Worm (Caenorhabditis elegans) whole organism, L4 larva: ENCODE data around the gene algn-12.

Experiments
- D1046.2 ChIP-seq: fragments of 200-800 bp; sonication (Bioruptor generic); IDR thresholded peaks from 2 replicates; pipeline ENCODE4 v1.3.6; 2022; ENCODE audit warnings: missing genetic modification characterization, missing compliant biosample characterization
- F26F4.8 ChIP-seq: fragments of 200-800 bp; sonication (Bioruptor generic); conservative IDR thresholded peaks from 2 replicates; pipeline ENCODE4 v1.3.6; 2022; ENCODE audit warnings: missing genetic modification characterization, missing compliant biosample characterization
- F44E2.7 ChIP-seq: fragments of 200-800 bp; sonication (Bioruptor generic); IDR thresholded peaks from 2 replicates; pipeline ENCODE4 v2.1.2; 2022; ENCODE audit warnings: missing genetic modification characterization, missing compliant biosample characterization
- T26A8.4 ChIP-seq: fragments of 200-800 bp; sonication (Bioruptor generic); IDR thresholded peaks from 2 replicates; pipeline ENCODE4 v1.3.6; 2022; ENCODE audit warnings: missing genetic modification characterization, missing compliant biosample characterization
- Y48G9A.11 ChIP-seq: fragments of 200-800 bp; sonication (Bioruptor generic); IDR thresholded peaks from 2 replicates; pipeline ENCODE4 v1.3.6; 2022; ENCODE audit warnings: missing genetic modification reagents, missing genetic modification characterization, missing compliant biosample characterization
- Y5F2A.4 ChIP-seq: fragments of 200-800 bp; sonication (Bioruptor generic); optimal IDR thresholded peaks from 2 replicates; lab custom pipeline; 2018; ENCODE audit warnings: mild to moderate bottlenecking, missing genetic modification characterization, missing compliant biosample characterization
- ama-1 ChIP-seq: fragments of 150-350 bp; optimal IDR thresholded peaks from 2 replicates; lab custom pipeline; 2014; ENCODE audit warnings: inconsistent platforms, mixed read lengths
- arid-1 ChIP-seq: fragments of 200-800 bp; sonication (Bioruptor generic); conservative IDR thresholded peaks from 2 replicates; pipeline ENCODE4 v1.3.6; 2022; ENCODE audit warnings: missing genetic modification reagents, missing genetic modification characterization, missing compliant biosample characterization
- ceh-32 ChIP-seq: sonication (generic microtip); optimal IDR thresholded peaks from 2 replicates; lab custom pipeline; 2016; ENCODE audit warnings: mild to moderate bottlenecking, missing genetic modification characterization, missing compliant biosample characterization; ENCODE audit not compliant: poor library complexity
- ceh-44 ChIP-seq: fragments of 200-800 bp; sonication (Bioruptor generic); IDR thresholded peaks from 2 replicates; pipeline ENCODE4 v1.3.6; 2022; ENCODE audit warnings: missing genetic modification reagents, missing genetic modification characterization, missing compliant biosample characterization
- ceh-62 ChIP-seq: sonication (generic microtip); optimal IDR thresholded peaks from 2 replicates; lab custom pipeline; 2017; ENCODE audit warnings: missing biosample characterization, missing genetic modification characterization
- ctbp-1 ChIP-seq: fragments of 200-800 bp; sonication (Bioruptor generic); IDR thresholded peaks from 2 replicates; pipeline ENCODE4 v1.3.6; 2022; ENCODE audit warnings: missing genetic modification reagents, missing genetic modification characterization, missing compliant biosample characterization
- daf-12 ChIP-seq: fragments of 150-350 bp; optimal IDR thresholded peaks from 2 replicates; lab custom pipeline; 2014; ENCODE audit warnings: missing biosample characterization, missing genetic modification reagents, missing genetic modification characterization
- dmd-6 ChIP-seq: fragments of 200-800 bp; sonication (Bioruptor generic); IDR thresholded peaks from 2 replicates; pipeline ENCODE4 v1.3.6; 2022; ENCODE audit warnings: missing genetic modification reagents, missing genetic modification characterization, missing compliant biosample characterization
- dmd-8 ChIP-seq: fragments of 200-800 bp; sonication (Bioruptor generic); IDR thresholded peaks from 2 replicates; pipeline ENCODE4 v1.3.6; 2022; ENCODE audit warnings: missing genetic modification characterization, missing compliant biosample characterization
- duxl-1 ChIP-seq: sonication (generic microtip); optimal IDR thresholded peaks from 2 replicates; lab custom pipeline; 2016; ENCODE audit warnings: mild to moderate bottlenecking, missing genetic modification characterization, moderate library complexity, missing compliant biosample characterization; ENCODE audit not compliant: poor library complexity
- egl-27 ChIP-seq: sonication (generic microtip); optimal IDR thresholded peaks from 3 replicates; lab custom pipeline; 2017; ENCODE audit warnings: missing biosample characterization, missing genetic modification reagents, missing genetic modification characterization
- egl-43 ChIP-seq: fragments of 200-800 bp; sonication (Bioruptor generic); IDR thresholded peaks from 2 replicates; pipeline ENCODE4 v1.3.6; 2022; ENCODE audit warnings: missing genetic modification reagents, missing genetic modification characterization, missing compliant biosample characterization
- fkh-10 ChIP-seq: fragments of 150-350 bp; optimal IDR thresholded peaks from 2 replicates; lab custom pipeline; 2014; ENCODE audit warnings: missing biosample characterization, missing genetic modification reagents, missing genetic modification characterization
- gei-8 ChIP-seq: fragments of 200-800 bp; sonication (Bioruptor generic); optimal IDR thresholded peaks from 2 replicates; lab custom pipeline; 2018; ENCODE audit warnings: mild to moderate bottlenecking, missing genetic modification characterization, missing compliant biosample characterization
- hif-1 ChIP-seq, 2 experiments: sonication (generic microtip); optimal IDR thresholded peaks; 2 replicates each; lab custom pipeline; 2016 to 2017; ENCODE audit warnings: missing compliant biosample characterization in 2 of 2, missing genetic modification characterization in 2 of 2, missing genetic modification reagents in 2 of 2, missing genotype in 2 of 2, mild to moderate bottlenecking in 1 of 2
- hlh-11 ChIP-seq: fragments of 200-800 bp; sonication (Bioruptor generic); optimal IDR thresholded peaks from 2 replicates; lab custom pipeline; 2018; ENCODE audit warnings: mild to moderate bottlenecking, missing genetic modification characterization, missing compliant biosample characterization
- lin-1 ChIP-seq: fragments of 200-800 bp; sonication (Bioruptor generic); IDR thresholded peaks from 2 replicates; pipeline ENCODE4 v1.3.6; 2022; ENCODE audit warnings: missing genetic modification reagents, missing genetic modification characterization, missing compliant biosample characterization
- lin-13 ChIP-seq: fragments of 150-350 bp; optimal IDR thresholded peaks from 2 replicates; lab custom pipeline; 2014; ENCODE audit warnings: missing biosample characterization, missing genetic modification reagents, missing genetic modification characterization
- lin-15B ChIP-seq: fragments of 150-350 bp; sonication (generic microtip); optimal IDR thresholded peaks from 3 replicates; lab custom pipeline; 2014; ENCODE audit warnings: missing biosample characterization, missing genetic modification characterization
- lin-29 ChIP-seq: fragments of 200-800 bp; sonication (Bioruptor generic); IDR thresholded peaks from 2 replicates; pipeline ENCODE4 v1.3.6; 2022; ENCODE audit warnings: missing genetic modification reagents, missing genetic modification characterization, missing compliant biosample characterization
- lin-39 ChIP-seq: fragments of 150-350 bp; optimal IDR thresholded peaks from 2 replicates; lab custom pipeline; 2014; ENCODE audit warnings: missing biosample characterization, missing genetic modification reagents, missing genetic modification characterization
- madf-9 ChIP-seq: fragments of 200-800 bp; sonication (Bioruptor generic); conservative IDR thresholded peaks from 2 replicates; pipeline ENCODE4 v1.3.6; 2022; ENCODE audit warnings: missing genetic modification reagents, missing genetic modification characterization, missing compliant biosample characterization
- mdt-29 ChIP-seq: fragments of 200-800 bp; sonication (Bioruptor generic); IDR thresholded peaks from 2 replicates; pipeline ENCODE4 v1.3.6; 2022; ENCODE audit warnings: missing genetic modification reagents, missing genetic modification characterization, missing compliant biosample characterization
- mep-1 ChIP-seq: fragments of 150-350 bp; sonication (generic microtip); optimal IDR thresholded peaks from 3 replicates; lab custom pipeline; 2014; ENCODE audit warnings: missing biosample characterization, missing genetic modification characterization
- nhr-102 ChIP-seq: sonication (generic microtip); optimal IDR thresholded peaks from 2 replicates; lab custom pipeline; 2016; ENCODE audit warnings: mild to moderate bottlenecking, missing genetic modification characterization, moderate library complexity, missing compliant biosample characterization
- nhr-111 ChIP-seq: fragments of 200-800 bp; sonication (Bioruptor generic); optimal IDR thresholded peaks from 2 replicates; lab custom pipeline; 2018; ENCODE audit warnings: mild to moderate bottlenecking, missing genetic modification characterization, missing compliant biosample characterization
- nhr-25 ChIP-seq: sonication (generic microtip); optimal IDR thresholded peaks from 2 replicates; lab custom pipeline; 2017; ENCODE audit warnings: missing genetic modification characterization, mild to moderate bottlenecking, missing compliant biosample characterization, antibody characterized with exemption, moderate library complexity, borderline replicate concordance; ENCODE audit not compliant: insufficient read depth
- nhr-42 ChIP-seq: fragments of 200-800 bp; sonication (Bioruptor generic); IDR thresholded peaks from 2 replicates; pipeline ENCODE4 v1.3.6; 2022; ENCODE audit warnings: missing genetic modification characterization, missing compliant biosample characterization
- nhr-48 ChIP-seq: sonication (generic microtip); optimal IDR thresholded peaks from 2 replicates; lab custom pipeline; 2016; ENCODE audit warnings: mild to moderate bottlenecking, missing genetic modification characterization, missing compliant biosample characterization
- nhr-6 ChIP-seq: fragments of 150-350 bp; optimal IDR thresholded peaks from 2 replicates; lab custom pipeline; 2014; ENCODE audit warnings: missing biosample characterization, missing genetic modification characterization
- nhr-76 ChIP-seq: fragments of 150-350 bp; optimal IDR thresholded peaks from 2 replicates; lab custom pipeline; 2014; ENCODE audit warnings: missing biosample characterization, missing genetic modification characterization
- pqm-1 ChIP-seq: sonication (generic microtip); optimal IDR thresholded peaks from 2 replicates; lab custom pipeline; 2017; ENCODE audit warnings: missing biosample characterization, missing genetic modification characterization
- sdz-12 ChIP-seq: fragments of 200-800 bp; sonication (Bioruptor generic); optimal IDR thresholded peaks from 2 replicates; lab custom pipeline; 2018; ENCODE audit warnings: mild to moderate bottlenecking, missing genetic modification characterization, missing compliant biosample characterization
- snpc-1.2 ChIP-seq: fragments of 200-800 bp; sonication (Bioruptor generic); IDR thresholded peaks from 2 replicates; pipeline ENCODE4 v1.3.6; 2022; ENCODE audit warnings: missing genetic modification reagents, missing genetic modification characterization, missing compliant biosample characterization
- snpc-4 ChIP-seq: fragments of 150-350 bp; optimal IDR thresholded peaks from 2 replicates; lab custom pipeline; 2014; ENCODE audit warnings: missing biosample characterization, missing genetic modification characterization
- spr-1 ChIP-seq: sonication (generic microtip); optimal IDR thresholded peaks from 2 replicates; lab custom pipeline; 2016; ENCODE audit warnings: mild to moderate bottlenecking, missing genetic modification characterization, missing compliant biosample characterization
- tra-1 ChIP-seq: fragments of 200-800 bp; sonication (Bioruptor generic); IDR thresholded peaks from 2 replicates; pipeline ENCODE4 v1.3.6; 2022; ENCODE audit warnings: missing genetic modification reagents, missing genetic modification characterization, missing compliant biosample characterization
- unc-130 ChIP-seq: sonication (generic microtip); optimal IDR thresholded peaks from 2 replicates; lab custom pipeline; 2016; ENCODE audit warnings: missing genetic modification reagents, missing genetic modification characterization, missing compliant biosample characterization
- zag-1 ChIP-seq: fragments of 150-350 bp; optimal IDR thresholded peaks from 2 replicates; lab custom pipeline; 2014; ENCODE audit warnings: missing biosample characterization, missing genetic modification characterization
- zfp-3 ChIP-seq: fragments of 200-800 bp; sonication (Bioruptor generic); conservative IDR thresholded peaks from 2 replicates; pipeline ENCODE4 v1.3.6; 2022; ENCODE audit warnings: missing genetic modification reagents, missing genetic modification characterization, missing compliant biosample characterization
- ztf-11 ChIP-seq: fragments of 150-350 bp; optimal IDR thresholded peaks from 2 replicates; lab custom pipeline; 2014; ENCODE audit warnings: missing biosample characterization, missing genetic modification characterization
- ztf-7 ChIP-seq: fragments of 150-350 bp; optimal IDR thresholded peaks from 2 replicates; lab custom pipeline; 2014; ENCODE audit warnings: missing biosample characterization, missing genetic modification characterization

Gene algn-12

DNA sequence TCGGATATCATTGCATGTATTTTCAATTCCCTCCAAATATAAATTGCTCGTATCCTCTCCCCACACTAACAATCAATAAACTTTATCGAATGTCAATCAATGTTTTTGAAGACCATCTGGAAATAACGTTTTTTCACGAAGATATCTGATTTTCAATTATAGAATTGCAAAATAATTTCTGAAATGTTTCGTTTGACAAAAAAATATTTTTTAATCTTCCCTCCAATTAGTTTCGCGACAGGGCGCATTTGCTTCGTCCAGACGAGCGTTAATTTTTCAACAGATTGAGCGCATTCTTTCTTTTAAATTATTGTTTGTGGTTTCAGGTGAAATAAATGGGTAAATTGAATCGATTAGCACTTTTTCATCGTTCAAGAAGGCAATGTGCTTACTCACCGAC lies 3.8 kb upstream of the algn-12 start, which contains the start of gene vars-1 (continued):
- TF ChIP-seq unc-130: no peak

DNA sequence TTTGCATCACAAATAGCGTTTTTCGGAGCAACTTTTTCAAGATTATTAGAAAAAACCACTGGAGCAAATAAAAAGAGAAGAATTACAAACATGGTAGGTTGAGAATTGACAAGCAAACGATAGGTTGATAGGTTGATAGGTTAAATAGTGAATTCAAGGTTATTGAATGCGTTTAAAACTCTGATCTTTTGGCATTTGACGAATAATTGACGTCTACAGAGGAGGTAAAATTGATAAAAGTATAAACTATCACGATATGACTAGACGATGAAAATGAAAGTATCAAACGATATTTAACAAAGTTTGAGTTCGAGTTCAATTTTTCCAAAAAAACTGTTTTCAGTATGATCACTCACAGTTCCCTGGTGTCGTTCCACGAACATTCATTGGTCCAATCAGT lies 1.0 kb downstream of the algn-12 start, which contains the start of gene ZC513.14:
TSS of gene ZC513.14 (minus strand) at position 101 of the 400 bp plus-strand sequence.
- TF ChIP-seq lin-15B: no peak
- TF ChIP-seq dmd-6 (GFP tag; lab: Robert Waterston, UW): no peak
- TF ChIP-seq snpc-1.2 (GFP tag; lab: Robert Waterston, UW): no peak
- no peak for TF ChIP-seq hif-1 (tag; optimal IDR thresholded peaks at IDR 0.05; lab: Kevin White, UChicago)
- TF ChIP-seq ctbp-1 (GFP tag; lab: Robert Waterston, UW): no peak
- no peak for TF ChIP-seq arid-1
- TF ChIP-seq egl-27 (tag; lab: Kevin White, UChicago): no peak
- TF ChIP-seq nhr-102 (tag; lab: Kevin White, UChicago): no peak
- no peak for TF ChIP-seq pqm-1 (tag; lab: Kevin White, UChicago)
- TF ChIP-seq ama-1 (lab: Kevin White, UChicago): no peak
- no peak for TF ChIP-seq dmd-8 (GFP tag; lab: Robert Waterston, UW)
- TF ChIP-seq hlh-11 (tag; lab: Kevin White, UChicago): no peak
- TF ChIP-seq spr-1: no peak
- no peak for TF ChIP-seq lin-29 (GFP tag; lab: Robert Waterston, UW)
- no peak for TF ChIP-seq nhr-76 (tag; lab: Kevin White, UChicago)
- no peak for TF ChIP-seq madf-9 (GFP tag; lab: Robert Waterston, UW)
- TF ChIP-seq Y48G9A.11 (GFP tag; lab: Robert Waterston, UW): no peak
- TF ChIP-seq sdz-12 (GFP tag; lab: Kevin White, UChicago): no peak
- TF ChIP-seq tra-1 (GFP tag; lab: Robert Waterston, UW): no peak

DNA sequence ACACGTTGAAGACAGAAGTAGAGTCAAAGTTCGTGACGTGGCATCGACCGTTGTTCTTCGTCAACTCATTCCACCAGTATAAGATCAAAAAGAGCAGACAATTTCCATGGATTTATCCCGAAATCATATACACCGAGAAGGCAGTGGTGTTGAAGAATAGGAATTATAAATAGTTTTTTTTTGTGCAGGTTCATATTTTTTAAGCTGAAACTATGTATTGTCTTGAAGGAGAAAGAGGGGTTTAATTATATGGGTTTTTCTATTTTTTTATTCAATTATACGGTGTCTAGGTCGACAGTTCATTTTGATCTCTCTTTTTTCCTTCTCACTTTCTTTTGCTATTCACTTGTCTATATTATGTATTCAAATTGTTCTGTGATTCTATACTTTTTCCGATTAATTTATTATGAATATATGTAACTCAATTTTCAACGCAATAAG lies 4.2 kb downstream of the algn-12 start:
- TF ChIP-seq ceh-32 (tag; lab: Kevin White, UChicago): no peak
- TF ChIP-seq pqm-1 (tag; lab: Kevin White, UChicago): no peak
- no peak for TF ChIP-seq ztf-11 (tag; lab: Kevin White, UChicago)
- TF ChIP-seq zfp-3: peak; percentile 82; the same call in 1 of the 2 replicates
- TF ChIP-seq tra-1 (GFP tag; lab: Robert Waterston, UW): peak; percentile 19; the same call in 1 of the 2 replicates
- no peak for TF ChIP-seq F26F4.8 (GFP tag; lab: Robert Waterston, UW)
- TF ChIP-seq Y5F2A.4 (GFP tag; lab: Kevin White, UChicago): no peak
- TF ChIP-seq nhr-48 (tag; lab: Kevin White, UChicago): no peak
- peak; percentile 83 for TF ChIP-seq duxl-1 (tag; lab: Kevin White, UChicago)
- peak; percentile 44 for TF ChIP-seq nhr-102 (tag; lab: Kevin White, UChicago)
- TF ChIP-seq nhr-42 (GFP tag; lab: Robert Waterston, UW): no peak
- TF ChIP-seq ztf-7: no peak
- no peak for TF ChIP-seq snpc-4 (tag; lab: Kevin White, UChicago)
- TF ChIP-seq lin-13 (GFP tag; lab: Kevin White, UChicago): no peak
- no peak for TF ChIP-seq egl-43 (GFP tag; lab: Robert Waterston, UW)
- TF ChIP-seq sdz-12 (GFP tag; lab: Kevin White, UChicago): no peak
- no peak for TF ChIP-seq gei-8 (GFP tag; lab: Kevin White, UChicago)
- TF ChIP-seq ceh-62: no peak
- no peak for TF ChIP-seq nhr-76 (tag; lab: Kevin White, UChicago)
- no peak for TF ChIP-seq egl-27 (tag; lab: Kevin White, UChicago)
- no peak for TF ChIP-seq mdt-29 (GFP tag; lab: Robert Waterston, UW)
- no peak for TF ChIP-seq ceh-44 (GFP tag; lab: Robert Waterston, UW)
- TF ChIP-seq fkh-10 (GFP tag; lab: Kevin White, UChicago): no peak
- peak; percentile 24 for TF ChIP-seq nhr-111
- TF ChIP-seq lin-39 (tag; lab: Kevin White, UChicago): no peak
- TF ChIP-seq lin-1 (GFP tag; lab: Robert Waterston, UW): peak; percentile 52; the same call in 1 of the 2 replicates
- no peak for TF ChIP-seq daf-12 (tag; lab: Kevin White, UChicago)
- no peak for TF ChIP-seq D1046.2 (GFP tag; lab: Robert Waterston, UW)
- no peak for TF ChIP-seq nhr-6 (tag; lab: Kevin White, UChicago)
- peak; percentile 85 for TF ChIP-seq nhr-25 (tag; lab: Kevin White, UChicago)
- peak; percentile 57; the same call in 1 of the 2 replicates for TF ChIP-seq T26A8.4 (GFP tag; lab: Robert Waterston, UW)
- no peak for TF ChIP-seq F44E2.7
- TF ChIP-seq zag-1: no peak
- TF ChIP-seq mep-1 (tag; lab: Kevin White, UChicago): peak; percentile 79
